Fruit fly (Drosophila melanogaster): ENCODE measurements around the gene CG12111.

CG12111 gene

DNA sequence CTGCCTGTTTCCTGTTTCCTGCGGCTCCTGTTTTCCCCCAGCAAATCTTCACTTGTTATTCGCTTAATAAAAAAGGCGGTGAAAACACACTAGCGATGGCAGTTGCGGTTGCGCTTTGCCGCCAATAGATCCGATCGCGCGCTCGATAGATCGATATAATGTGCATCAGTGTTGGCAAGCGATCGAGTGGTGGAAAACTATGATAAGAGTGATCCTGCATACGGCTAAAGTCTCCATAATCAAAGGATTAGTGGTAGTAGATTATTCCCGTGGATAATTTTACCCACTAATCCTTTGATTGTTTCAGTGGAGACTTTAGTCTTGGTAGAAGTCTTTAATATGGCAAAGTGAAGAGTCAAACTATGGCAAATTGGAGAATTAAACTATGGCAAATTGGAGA lies 35.5 kb upstream of the CG12111 start, which contains the start of gene Caf1-180 (continued):
- TF ChIP-seq chinmo (GFP tag; IDR thresholded peaks at IDR 0.05; ENCODE audit: partially characterized antibody): no peak
- 0 out of 2 replicates have a peak, but pooled peaks have one; percentile 9 for TF ChIP-seq sisA (GFP tag; IDR thresholded peaks at IDR 0.05)
- peak; percentile 1 for TF ChIP-seq CG10979 (tag; optimal IDR thresholded peaks at IDR 0.05)
- TF ChIP-seq CG3065 (GFP tag; optimal IDR thresholded peaks at IDR 0.05): no peak
- no peak for TF ChIP-seq CG14965 (GFP tag; optimal IDR thresholded peaks at IDR 0.05; ENCODE audit: borderline replicate concordance)
- peak; percentile 70 for TF ChIP-seq CG1603 (tag; optimal IDR thresholded peaks at IDR 0.05)
- no peak for TF ChIP-seq CG4424 (GFP tag; optimal IDR thresholded peaks at IDR 0.05)
- TF ChIP-seq Mes4 (GFP tag; optimal IDR thresholded peaks at IDR 0.05): no peak
- TF ChIP-seq Lim3 (GFP tag; IDR thresholded peaks at IDR 0.05): no peak
- TF ChIP-seq unpg (GFP tag; optimal IDR thresholded peaks at IDR 0.05): no peak
- no peak for TF ChIP-seq Xrp1 (GFP tag; IDR thresholded peaks at IDR 0.05)
- TF ChIP-seq CG14667 (GFP tag; IDR thresholded peaks at IDR 0.05): no peak
- peak; percentile 68 for TF ChIP-seq Myb (GFP tag; optimal IDR thresholded peaks at IDR 0.05)
- TF ChIP-seq Adf1 (GFP tag; IDR thresholded peaks at IDR 0.05): no peak
- peak; percentile 25 for TF ChIP-seq bcd (GFP tag; optimal IDR thresholded peaks at IDR 0.05)
- TF ChIP-seq eyg (GFP tag; optimal IDR thresholded peaks at IDR 0.05): no peak
- TF ChIP-seq H15 (GFP tag; IDR thresholded peaks at IDR 0.05): no peak
- TF ChIP-seq nmo (GFP tag; optimal IDR thresholded peaks at IDR 0.05): peak; percentile 42
- peak; percentile 28 for TF ChIP-seq zen (tag; optimal IDR thresholded peaks at IDR 0.05)
- peak; percentile 43 for TF ChIP-seq chn (GFP tag; optimal IDR thresholded peaks at IDR 0.05)
- TF ChIP-seq CG2120 (GFP tag; optimal IDR thresholded peaks at IDR 0.05): peak; percentile 54
- no peak for TF ChIP-seq CG7372 (GFP tag; IDR thresholded peaks at IDR 0.05)
- TF ChIP-seq CG1529 (GFP tag; optimal IDR thresholded peaks at IDR 0.05): no peak
- TF ChIP-seq Trl (optimal IDR thresholded peaks at IDR 0.05): no peak
- peak; percentile 14 for TF ChIP-seq Trl (GFP tag; optimal IDR thresholded peaks at IDR 0.05)
- no peak for TF ChIP-seq hth (optimal IDR thresholded peaks at IDR 0.05)
- no peak for TF ChIP-seq psq (GFP tag; optimal IDR thresholded peaks at IDR 0.05)
- no peak for TF ChIP-seq CG10274 (GFP tag; optimal IDR thresholded peaks at IDR 0.05)
- TF ChIP-seq CG1647 (GFP tag; optimal IDR thresholded peaks at IDR 0.05): no peak
- TF ChIP-seq ERR (GFP tag; optimal IDR thresholded peaks at IDR 0.05): no peak
- no peak for TF ChIP-seq prd (optimal IDR thresholded peaks at IDR 0.05)
- TF ChIP-seq prd (GFP tag; IDR thresholded peaks at IDR 0.05): no peak
- no peak for TF ChIP-seq CG11695 (GFP tag; IDR thresholded peaks at IDR 0.05)
- no peak for TF ChIP-seq da (GFP tag; optimal IDR thresholded peaks at IDR 0.05)
- TF ChIP-seq CG6654 (GFP tag; optimal IDR thresholded peaks at IDR 0.05): no peak
- peak; percentile 26 for TF ChIP-seq MESR4 (GFP tag; optimal IDR thresholded peaks at IDR 0.05)
- no peak for TF ChIP-seq kah (GFP tag; optimal IDR thresholded peaks at IDR 0.05)
- TF ChIP-seq fd96Cb (tag; optimal IDR thresholded peaks at IDR 0.05): no peak
- no peak for TF ChIP-seq CG12155 (GFP tag; optimal IDR thresholded peaks at IDR 0.05)
- TF ChIP-seq CG10654 (GFP tag; optimal IDR thresholded peaks at IDR 0.05): no peak
- TF ChIP-seq Sox100B (GFP tag; optimal IDR thresholded peaks at IDR 0.05): no peak
- TF ChIP-seq Fer3 (tag; optimal IDR thresholded peaks at IDR 0.05): no peak
- TF ChIP-seq trh (GFP tag; optimal IDR thresholded peaks at IDR 0.05): no peak
- TF ChIP-seq CG10267 (tag; optimal IDR thresholded peaks at IDR 0.05): peak; percentile 96
- no peak for TF ChIP-seq CG17568 (GFP tag; optimal IDR thresholded peaks at IDR 0.05)
- TF ChIP-seq CG1024 (GFP tag; IDR thresholded peaks at IDR 0.05): no peak
- peak; percentile 45 for TF ChIP-seq CG4282 (GFP tag; optimal IDR thresholded peaks at IDR 0.05)
- TF ChIP-seq CG5245 (GFP tag; optimal IDR thresholded peaks at IDR 0.05): no peak
- TF ChIP-seq ab (GFP tag; optimal IDR thresholded peaks at IDR 0.05): no peak
- no peak for TF ChIP-seq ash1 (GFP tag; optimal IDR thresholded peaks at IDR 0.05)
- TF ChIP-seq Dbx (GFP tag; IDR thresholded peaks at IDR 0.05): 0 out of 3 replicates have a peak, but pooled peaks have one; percentile 12
- TF ChIP-seq D19B (GFP tag; optimal IDR thresholded peaks at IDR 0.05): no peak
- no peak for TF ChIP-seq Hmx (GFP tag; optimal IDR thresholded peaks at IDR 0.05)
- TF ChIP-seq so (GFP tag; IDR thresholded peaks at IDR 0.05): no peak

Measured in whole organism, embryonic.